Worm (Caenorhabditis elegans): ENCODE measurements around the gene F27B10.1.

DNA sequence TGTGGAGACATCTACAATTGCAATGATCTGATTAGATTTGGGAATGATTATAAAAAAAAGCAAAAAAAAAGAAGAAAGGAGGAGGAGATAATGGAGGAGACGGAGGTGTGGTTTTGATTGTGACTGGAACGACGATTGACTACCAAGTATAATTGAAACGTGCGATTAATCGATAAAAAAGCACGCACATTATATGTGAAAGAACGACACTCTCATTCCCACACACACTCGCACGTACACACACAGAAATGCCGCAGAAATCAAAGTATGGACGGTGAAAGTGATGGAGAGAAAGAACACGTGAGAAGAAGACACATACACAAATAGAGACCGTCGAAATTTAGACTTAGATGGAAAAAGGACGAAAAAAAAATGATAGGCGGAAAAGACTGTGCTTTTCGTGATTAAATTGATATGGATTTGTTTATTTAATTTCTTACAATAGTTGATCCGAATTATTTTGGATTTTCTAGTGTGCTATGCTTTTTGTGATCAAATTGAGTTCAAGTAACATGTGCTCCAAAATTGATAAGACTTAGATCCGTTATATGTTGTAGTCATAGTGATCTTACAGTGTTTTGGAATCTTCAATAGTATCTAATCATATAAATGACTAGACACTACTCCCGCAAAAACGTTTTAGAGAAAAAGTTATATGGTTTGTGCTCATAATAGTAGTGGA lies 21.5 kb downstream of the F27B10.1 start, which contains the start of gene nhr-135:
- TF ChIP-seq blmp-1 (tag; optimal IDR thresholded peaks at IDR 0.05), result no peak
- no peak for TF ChIP-seq nhr-12 (tag; optimal IDR thresholded peaks at IDR 0.05)
- TF ChIP-seq nhr-28 (tag; optimal IDR thresholded peaks at IDR 0.05), result no peak
- no peak for TF ChIP-seq lin-13 (tag; optimal IDR thresholded peaks at IDR 0.05)
- TF ChIP-seq unc-39 (tag; optimal IDR thresholded peaks at IDR 0.05), result no peak
- no peak for TF ChIP-seq ham-2 (GFP tag; optimal IDR thresholded peaks at IDR 0.05)
- no peak for TF ChIP-seq ceh-83 (GFP tag; optimal IDR thresholded peaks at IDR 0.05)
- TF ChIP-seq elt-1 (tag; optimal IDR thresholded peaks at IDR 0.05; ENCODE audit: borderline replicate concordance, insufficient read depth), result no peak
- TF ChIP-seq pha-4 (tag; optimal IDR thresholded peaks at IDR 0.05), result no peak
- TF ChIP-seq ceh-39 (tag; optimal IDR thresholded peaks at IDR 0.05), result no peak
- no peak for TF ChIP-seq unc-62 (GFP tag; optimal IDR thresholded peaks at IDR 0.05)
- TF ChIP-seq snpc-4 (tag; optimal IDR thresholded peaks at IDR 0.05), result no peak
- no peak for TF ChIP-seq ces-1 (GFP tag; optimal IDR thresholded peaks at IDR 0.05)
- no peak for TF ChIP-seq mep-1 (tag; optimal IDR thresholded peaks at IDR 0.05)

All from whole organism, mixed stage, embryonic.